Worm (Caenorhabditis elegans) whole organism, L4 larva: ENCODE data around the gene R02E4.3.

Experiments
- D1046.2 ChIP-seq: fragments of 200-800 bp; sonication (Bioruptor generic); IDR thresholded peaks from 2 replicates; pipeline ENCODE4 v1.3.6; 2022; ENCODE audit warnings: missing genetic modification characterization, missing compliant biosample characterization
- F37D6.2 ChIP-seq: sonication (generic microtip); optimal IDR thresholded peaks from 2 replicates; lab custom pipeline; 2016; ENCODE audit warnings: mild to moderate bottlenecking, missing genetic modification characterization, missing compliant biosample characterization
- T26A8.4 ChIP-seq: fragments of 200-800 bp; sonication (Bioruptor generic); IDR thresholded peaks from 2 replicates; pipeline ENCODE4 v1.3.6; 2022; ENCODE audit warnings: missing genetic modification characterization, missing compliant biosample characterization
- Y48G9A.11 ChIP-seq: fragments of 200-800 bp; sonication (Bioruptor generic); IDR thresholded peaks from 2 replicates; pipeline ENCODE4 v1.3.6; 2022; ENCODE audit warnings: missing genetic modification reagents, missing genetic modification characterization, missing compliant biosample characterization
- aha-1 ChIP-seq: fragments of 150-350 bp; peaks from one replicate; lab custom pipeline; 2014; ENCODE audit warnings: missing biosample characterization, missing genetic modification characterization
- ama-1 ChIP-seq: fragments of 150-350 bp; optimal IDR thresholded peaks from 2 replicates; lab custom pipeline; 2014; ENCODE audit warnings: inconsistent platforms, mixed read lengths
- attf-4 ChIP-seq: sonication (generic microtip); optimal IDR thresholded peaks from 3 replicates; lab custom pipeline; 2017; ENCODE audit warnings: missing biosample characterization, missing genetic modification characterization
- ceh-44 ChIP-seq: fragments of 200-800 bp; sonication (Bioruptor generic); IDR thresholded peaks from 2 replicates; pipeline ENCODE4 v1.3.6; 2022; ENCODE audit warnings: missing genetic modification reagents, missing genetic modification characterization, missing compliant biosample characterization
- daf-12 ChIP-seq: fragments of 150-350 bp; optimal IDR thresholded peaks from 2 replicates; lab custom pipeline; 2014; ENCODE audit warnings: missing biosample characterization, missing genetic modification reagents, missing genetic modification characterization
- daf-16 ChIP-seq, 3 experiments: sonication (generic microtip); optimal IDR thresholded peaks; 2 replicates each; lab custom pipeline; 2016 to 2017; ENCODE audit warnings: missing genetic modification characterization in 3 of 3, missing genetic modification reagents in 3 of 3, mild to moderate bottlenecking in 2 of 3, missing compliant biosample characterization in 2 of 3, missing biosample characterization in 1 of 3, moderate library complexity in 1 of 3
- daf-8 ChIP-seq: fragments of 200-800 bp; sonication (Bioruptor generic); IDR thresholded peaks from 2 replicates; pipeline ENCODE4 v1.3.6; 2022; ENCODE audit warnings: missing genetic modification characterization, missing compliant biosample characterization
- dmd-6 ChIP-seq: fragments of 200-800 bp; sonication (Bioruptor generic); IDR thresholded peaks from 2 replicates; pipeline ENCODE4 v1.3.6; 2022; ENCODE audit warnings: missing genetic modification reagents, missing genetic modification characterization, missing compliant biosample characterization
- dmd-8 ChIP-seq: fragments of 200-800 bp; sonication (Bioruptor generic); IDR thresholded peaks from 2 replicates; pipeline ENCODE4 v1.3.6; 2022; ENCODE audit warnings: missing genetic modification characterization, missing compliant biosample characterization
- dpl-1 ChIP-seq: fragments of 150-350 bp; optimal IDR thresholded peaks from 2 replicates; lab custom pipeline; 2014; ENCODE audit warnings: missing biosample characterization, missing genetic modification reagents, missing genetic modification characterization
- duxl-1 ChIP-seq: sonication (generic microtip); optimal IDR thresholded peaks from 2 replicates; lab custom pipeline; 2016; ENCODE audit warnings: mild to moderate bottlenecking, missing genetic modification characterization, moderate library complexity, missing compliant biosample characterization; ENCODE audit not compliant: poor library complexity
- dve-1 ChIP-seq: sonication (generic microtip); optimal IDR thresholded peaks from 2 replicates; lab custom pipeline; 2017; ENCODE audit warnings: antibody characterized with exemption, mild to moderate bottlenecking, missing genetic modification characterization, missing compliant biosample characterization; ENCODE audit not compliant: insufficient read depth
- egl-43 ChIP-seq: fragments of 200-800 bp; sonication (Bioruptor generic); IDR thresholded peaks from 2 replicates; pipeline ENCODE4 v1.3.6; 2022; ENCODE audit warnings: missing genetic modification reagents, missing genetic modification characterization, missing compliant biosample characterization
- fkh-10 ChIP-seq: fragments of 150-350 bp; optimal IDR thresholded peaks from 2 replicates; lab custom pipeline; 2014; ENCODE audit warnings: missing biosample characterization, missing genetic modification reagents, missing genetic modification characterization
- hif-1 ChIP-seq, 2 experiments: sonication (generic microtip); optimal IDR thresholded peaks; 2 replicates each; lab custom pipeline; 2016 to 2017; ENCODE audit warnings: missing compliant biosample characterization in 2 of 2, missing genetic modification characterization in 2 of 2, missing genetic modification reagents in 2 of 2, missing genotype in 2 of 2, mild to moderate bottlenecking in 1 of 2
- mdl-1 ChIP-seq, 2 experiments: fragments of 150-350 bp in 1 of 2; sonication (generic microtip) in 1 of 2; optimal IDR thresholded peaks; 2 replicates each; lab custom pipeline; 2014 to 2017; ENCODE audit warnings: missing biosample characterization in 2 of 2, missing genetic modification characterization in 2 of 2
- nhr-25 ChIP-seq: sonication (generic microtip); optimal IDR thresholded peaks from 2 replicates; lab custom pipeline; 2017; ENCODE audit warnings: missing genetic modification characterization, mild to moderate bottlenecking, missing compliant biosample characterization, antibody characterized with exemption, moderate library complexity, borderline replicate concordance; ENCODE audit not compliant: insufficient read depth
- nhr-76 ChIP-seq: fragments of 150-350 bp; optimal IDR thresholded peaks from 2 replicates; lab custom pipeline; 2014; ENCODE audit warnings: missing biosample characterization, missing genetic modification characterization
- snpc-1.2 ChIP-seq: fragments of 200-800 bp; sonication (Bioruptor generic); IDR thresholded peaks from 2 replicates; pipeline ENCODE4 v1.3.6; 2022; ENCODE audit warnings: missing genetic modification reagents, missing genetic modification characterization, missing compliant biosample characterization
- snpc-4 ChIP-seq: fragments of 150-350 bp; optimal IDR thresholded peaks from 2 replicates; lab custom pipeline; 2014; ENCODE audit warnings: missing biosample characterization, missing genetic modification characterization
- tra-1 ChIP-seq: fragments of 200-800 bp; sonication (Bioruptor generic); IDR thresholded peaks from 2 replicates; pipeline ENCODE4 v1.3.6; 2022; ENCODE audit warnings: missing genetic modification reagents, missing genetic modification characterization, missing compliant biosample characterization
- unc-62 ChIP-seq, 3 experiments: fragments of 150-350 bp in 1 of 3; sonication (generic microtip); optimal IDR thresholded peaks in 2 of 3; peaks in 1 of 3; 1 replicate in 1 of 3; 2 replicates in 2 of 3; lab custom pipeline; 2014 to 2017; ENCODE audit warnings: missing biosample characterization in 3 of 3, missing genetic modification characterization in 3 of 3, missing genetic modification reagents in 3 of 3, missing genotype in 1 of 3
- vab-7 ChIP-seq: fragments of 200-800 bp; sonication (Bioruptor generic); IDR thresholded peaks from 2 replicates; pipeline ENCODE4 v1.3.6; 2022; ENCODE audit warnings: missing genetic modification reagents, missing genetic modification characterization, missing compliant biosample characterization
- zfp-2 ChIP-seq: sonication (generic microtip); optimal IDR thresholded peaks from 2 replicates; lab custom pipeline; 2016; ENCODE audit warnings: mild to moderate bottlenecking, missing genetic modification characterization, missing compliant biosample characterization
- zfp-3 ChIP-seq: fragments of 200-800 bp; sonication (Bioruptor generic); conservative IDR thresholded peaks from 2 replicates; pipeline ENCODE4 v1.3.6; 2022; ENCODE audit warnings: missing genetic modification reagents, missing genetic modification characterization, missing compliant biosample characterization
- zip-2 ChIP-seq: fragments of 150-350 bp; optimal IDR thresholded peaks from 2 replicates; lab custom pipeline; 2014; ENCODE audit warnings: missing biosample characterization, missing genetic modification characterization
- ztf-11 ChIP-seq: fragments of 150-350 bp; optimal IDR thresholded peaks from 2 replicates; lab custom pipeline; 2014; ENCODE audit warnings: missing biosample characterization, missing genetic modification characterization

R02E4.3 gene

DNA sequence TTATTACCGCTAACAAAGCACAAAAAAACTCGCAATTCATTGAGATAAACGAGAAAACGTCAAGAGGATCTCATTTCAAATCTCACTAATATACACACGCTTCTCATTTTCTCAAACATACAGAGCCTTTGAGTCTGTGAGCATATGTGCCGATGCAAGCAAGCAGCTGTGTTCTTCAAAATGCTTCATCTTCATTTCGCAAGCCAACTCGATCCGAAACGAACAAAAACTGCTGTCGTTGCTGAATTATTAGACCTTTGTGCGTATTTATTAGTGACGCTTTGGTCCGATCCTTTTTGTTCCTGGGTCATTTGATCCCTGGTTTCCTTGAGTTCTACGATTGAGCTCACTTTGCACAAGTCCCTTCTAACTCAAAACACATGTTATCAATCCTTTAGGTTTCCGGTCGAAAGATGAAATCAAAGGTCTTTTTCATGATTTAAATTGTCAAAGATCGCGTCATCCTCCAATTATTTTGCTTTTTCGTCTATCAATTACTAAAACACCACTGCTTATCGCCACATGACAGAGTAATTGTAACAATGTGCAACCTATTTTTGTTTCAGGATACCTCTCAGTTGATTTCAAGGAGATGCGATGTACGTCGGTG, 5.1 kb upstream of the R02E4.3 start, which contains the start of gene R02E4.2:
Gene R02E4.2, plus strand, starts transcription at position 560 of the 610 bp plus-strand sequence.
- TF ChIP-seq daf-16 (GFP tag; optimal IDR thresholded peaks at IDR 0.05; lab: Kevin White, UChicago), result no peak
- TF ChIP-seq daf-16 (tag; optimal IDR thresholded peaks at IDR 0.05; lab: Kevin White, UChicago), result no peak
- peak in 1 of 2 experiments; percentile 67 for TF ChIP-seq unc-62 (GFP tag; optimal IDR thresholded peaks at IDR 0.05 in 1 of 2; lab: Kevin White, UChicago)
- no peak for TF ChIP-seq unc-62 (tag; optimal IDR thresholded peaks at IDR 0.05; lab: Kevin White, UChicago)

DNA sequence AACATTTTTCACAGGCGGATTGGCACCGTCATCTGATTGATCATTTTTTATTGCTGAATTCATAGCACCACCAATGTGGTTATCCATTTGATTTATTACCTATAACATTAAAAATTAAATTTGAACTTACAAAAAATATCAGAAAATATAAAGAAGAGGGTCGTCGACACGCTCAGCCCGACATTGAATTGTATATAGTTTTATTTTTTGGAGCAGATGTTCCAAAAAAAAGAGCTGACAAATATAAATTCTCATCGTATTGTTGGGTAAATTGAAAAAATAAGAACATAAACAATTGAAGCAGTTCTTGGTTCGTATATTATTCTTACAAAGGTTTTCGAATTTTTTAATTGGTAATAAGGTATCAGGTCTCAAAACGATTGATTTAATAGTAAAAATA, 2.5 kb upstream of the R02E4.3 start, which contains the start of gene R02E4.1:
Gene R02E4.1, minus strand, starts transcription at position 101 of the 400 bp plus-strand sequence.
- TF ChIP-seq fkh-10 (GFP tag; lab: Kevin White, UChicago), result no peak
- no peak for TF ChIP-seq dpl-1 (GFP tag; lab: Kevin White, UChicago)
- TF ChIP-seq attf-4 (tag; lab: Kevin White, UChicago), result no peak
- no peak for TF ChIP-seq F37D6.2
- TF ChIP-seq daf-12, result no peak
- no peak for TF ChIP-seq nhr-25 (tag; lab: Kevin White, UChicago)
- no peak for TF ChIP-seq ama-1 (lab: Kevin White, UChicago)
- TF ChIP-seq D1046.2 (GFP tag; lab: Robert Waterston, UW), result no peak
- TF ChIP-seq ceh-44, result no peak
- no peak for TF ChIP-seq dve-1
- TF ChIP-seq zfp-2, result no peak
- no peak for TF ChIP-seq dmd-8 (GFP tag; lab: Robert Waterston, UW)
- no peak for TF ChIP-seq mdl-1 (tag; optimal IDR thresholded peaks at IDR 0.05; lab: Kevin White, UChicago)
- no peak for TF ChIP-seq zip-2
- TF ChIP-seq tra-1 (GFP tag; lab: Robert Waterston, UW), result no peak

DNA sequence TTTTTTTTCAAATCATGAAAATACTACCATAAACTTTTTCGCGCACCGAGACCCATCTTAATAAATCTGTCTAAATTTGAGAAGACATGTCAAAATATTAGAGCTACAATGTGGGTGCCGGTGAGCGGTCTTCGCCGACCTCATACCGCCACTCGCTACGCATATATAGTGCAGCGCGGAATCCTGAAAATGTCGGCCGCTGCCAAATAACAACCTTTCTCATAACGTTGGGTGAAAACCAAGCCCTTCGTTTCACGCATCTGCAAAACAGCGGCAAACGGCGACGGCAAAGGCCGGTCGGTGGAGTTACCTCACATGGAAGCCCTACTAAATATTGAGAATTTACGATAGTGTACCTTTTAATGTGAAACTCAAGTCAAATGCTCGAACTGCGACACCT, 1.1 kb upstream of the R02E4.3 start:
- TF ChIP-seq snpc-1.2 (GFP tag; lab: Robert Waterston, UW) (0 out of 2 replicates have a peak, but pooled peaks have one; percentile 36), duxl-1 (tag; lab: Kevin White, UChicago) (no peak), ztf-11 (tag; lab: Kevin White, UChicago) (no peak), snpc-4 (peak; percentile 45)

DNA sequence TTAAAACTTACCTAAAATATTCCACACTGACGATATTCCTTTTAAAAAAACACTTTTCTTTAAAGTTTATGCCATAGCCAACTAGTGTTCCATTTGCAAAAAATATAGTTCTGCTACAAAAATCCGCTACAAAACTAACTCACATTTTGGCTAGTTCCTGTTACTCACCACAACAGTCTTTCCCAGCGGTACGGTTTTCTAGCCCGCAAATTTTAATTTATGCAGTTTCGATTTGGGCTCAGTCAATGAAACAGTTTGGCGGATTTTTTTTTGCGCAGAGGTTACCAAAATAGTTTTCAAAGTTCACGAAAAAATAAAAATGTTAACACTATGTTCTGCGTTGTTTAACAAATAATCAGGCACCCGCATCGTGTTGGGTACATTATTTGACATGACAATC, 712 bp downstream of the R02E4.3 start:
- peak; percentile 94 for TF ChIP-seq aha-1 (tag; lab: Kevin White, UChicago)
- TF ChIP-seq dmd-8 (GFP tag; lab: Robert Waterston, UW), result no peak
- 0 out of 2 replicates have a peak, but pooled peaks have one; percentile 16 for TF ChIP-seq snpc-1.2 (GFP tag; lab: Robert Waterston, UW)
- TF ChIP-seq hif-1 (tag; optimal IDR thresholded peaks at IDR 0.05; lab: Kevin White, UChicago), result peak in 1 of 2 experiments; percentile 22
- peak; percentile 21 for TF ChIP-seq T26A8.4 (GFP tag; lab: Robert Waterston, UW)
- no peak for TF ChIP-seq daf-8 (GFP tag; lab: Robert Waterston, UW)
- TF ChIP-seq vab-7 (GFP tag; lab: Robert Waterston, UW), result no peak
- no peak for TF ChIP-seq zip-2

DNA sequence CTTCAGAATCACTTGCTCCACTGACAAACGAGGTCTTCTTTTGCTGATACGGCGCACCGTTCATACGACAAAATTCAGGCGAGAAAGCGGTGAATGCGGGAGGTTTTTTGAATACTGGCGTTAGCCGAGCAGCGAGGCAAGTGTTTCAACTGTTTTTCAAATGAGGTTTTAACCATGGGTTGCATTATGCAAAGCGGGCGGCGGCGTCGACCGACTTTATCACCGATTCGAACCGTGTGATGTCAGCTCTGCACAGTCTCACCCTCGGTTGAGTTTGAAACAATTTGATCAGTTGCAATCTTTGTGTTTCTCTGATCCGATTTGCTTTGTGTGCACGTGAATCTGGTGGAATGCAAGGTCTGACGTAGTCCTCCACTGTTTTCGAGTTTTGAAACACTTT, 1.5 kb downstream of the R02E4.3 start, which contains the start of gene clh-4:
Gene clh-4, minus strand, starts transcription at position 101 of the 400 bp plus-strand sequence.
- TF ChIP-seq unc-62 (GFP tag; optimal IDR thresholded peaks at IDR 0.05 in 1 of 2; lab: Kevin White, UChicago) (peak in 1 of 2 experiments; percentile 23), unc-62 (tag; optimal IDR thresholded peaks at IDR 0.05; lab: Kevin White, UChicago) (no peak), zfp-3 (no peak), aha-1 (tag; lab: Kevin White, UChicago) (no peak), Y48G9A.11 (GFP tag; lab: Robert Waterston, UW) (no peak), egl-43 (GFP tag; lab: Robert Waterston, UW) (peak; percentile 22; the same call in 1 of the 2 replicates), nhr-76 (no peak), dve-1 (no peak), T26A8.4 (GFP tag; lab: Robert Waterston, UW) (0 out of 2 replicates have a peak, but pooled peaks have one; percentile 15), dmd-6 (no peak)
